Worm (Caenorhabditis elegans) whole organism, L4/young adult: Measurements from ENCODE around the gene sur-5.

Source experiments
- W03F9.2 ChIP-seq: fragments of 150-350 bp; optimal IDR thresholded peaks from 2 replicates; lab custom pipeline; 2014; ENCODE audit warnings: missing biosample characterization, missing genetic modification characterization
- dao-5 ChIP-seq: sonication (generic microtip); optimal IDR thresholded peaks from 2 replicates; lab custom pipeline; 2016; ENCODE audit warnings: missing genotype, missing genetic modification characterization, moderate library complexity, missing compliant biosample characterization
- him-1 ChIP-seq: sonication (generic microtip); optimal IDR thresholded peaks from 2 replicates; lab custom pipeline; 2016; ENCODE audit warnings: missing genotype, missing genetic modification reagents, missing genetic modification characterization, missing compliant biosample characterization

DNA sequence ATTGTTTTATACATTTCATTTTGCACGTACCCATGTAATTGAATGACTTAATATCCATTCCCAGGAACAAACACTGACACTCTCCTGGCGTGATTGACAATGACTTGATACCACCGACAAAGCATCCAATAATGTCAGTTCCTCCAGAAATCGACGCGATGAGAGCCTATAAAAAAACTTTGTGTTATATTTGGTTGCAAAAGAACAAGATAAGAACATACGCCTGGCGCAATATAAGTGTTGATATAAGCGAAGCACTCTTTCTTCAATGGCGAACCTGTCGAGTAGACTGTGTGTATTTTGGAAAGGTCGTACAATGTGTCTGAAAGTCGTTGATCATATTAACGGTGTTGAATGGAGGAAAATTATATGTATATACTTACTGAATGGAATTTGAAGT is 2.3 kb downstream of the sur-5 start:
- TF ChIP-seq him-1 (no peak), W03F9.2 (no peak), dao-5 (no peak)
